Fruit fly (Drosophila melanogaster) S2 (cell line): Measurements from ENCODE around the gene CG42535.

Experiments
- CG8478 ChIP-seq: fragments of >200 bp; optimal IDR thresholded peaks from 2 replicates; lab custom pipeline; 2018
- CTCF ChIP-seq, 2 experiments: fragments of >200 bp; optimal IDR thresholded peaks; 2 replicates each; lab custom pipeline; 2018

DNA sequence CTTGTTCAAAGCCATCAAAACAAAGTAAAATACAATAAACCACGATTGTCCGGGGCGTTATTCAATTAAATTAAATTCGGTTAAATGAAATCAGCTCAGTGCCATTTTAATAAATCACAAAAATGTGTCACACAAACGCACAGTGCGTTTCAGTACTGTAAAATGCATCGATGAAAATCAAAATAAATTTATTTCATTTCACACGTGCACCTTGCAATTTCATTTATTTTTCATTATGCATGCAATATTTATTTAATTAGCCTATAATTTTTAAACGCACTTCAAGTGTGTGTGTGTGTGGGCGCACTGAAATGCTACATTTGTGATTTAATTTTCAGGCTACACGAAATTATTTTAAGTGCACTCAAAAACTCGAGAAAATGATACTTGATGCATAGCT is 23.7 kb upstream of the CG42535 start:
- no peak for TF ChIP-seq CG8478 (lab: Kevin White, UChicago)
- no peak for TF ChIP-seq CTCF (optimal IDR thresholded peaks at IDR 0.05; lab: Kevin White, UChicago)
